Worm (Caenorhabditis elegans) whole organism, young adult: ENCODE data around the gene C03C10.5.
A peak's percentile ranks its signal among the peaks of the same experiment; 100 is the strongest.

Experiments used
- B0019.2 ChIP-seq: fragments of 200-800 bp; sonication (Bioruptor generic); conservative IDR thresholded peaks from 2 replicates; pipeline ENCODE4 v1.3.6; 2022; ENCODE audit warnings: missing genetic modification reagents, missing genetic modification characterization, missing compliant biosample characterization
- C06A6.2 ChIP-seq: fragments of 200-800 bp; sonication (Bioruptor generic); conservative IDR thresholded peaks from 2 replicates; pipeline ENCODE4 v1.3.6; 2022; ENCODE audit warnings: missing genetic modification characterization, missing compliant biosample characterization
- D2030.7 ChIP-seq: fragments of 200-800 bp; sonication (Bioruptor generic); IDR thresholded peaks from 2 replicates; pipeline ENCODE4 v1.3.6; 2022; ENCODE audit warnings: missing genetic modification reagents, missing genetic modification characterization, missing compliant biosample characterization
- F33H1.4 ChIP-seq: fragments of 200-800 bp; sonication (Bioruptor generic); IDR thresholded peaks from 2 replicates; pipeline ENCODE4 v1.3.6; 2022; ENCODE audit warnings: missing genetic modification reagents, missing genetic modification characterization, missing compliant biosample characterization
- F52B5.7 ChIP-seq: sonication (generic microtip); optimal IDR thresholded peaks from 2 replicates; lab custom pipeline; 2016; ENCODE audit warnings: mild to moderate bottlenecking, missing genetic modification characterization, missing compliant biosample characterization
- F57C9.4 ChIP-seq: sonication (generic microtip); optimal IDR thresholded peaks from 2 replicates; lab custom pipeline; 2017; ENCODE audit warnings: mild to moderate bottlenecking, missing genetic modification characterization, missing compliant biosample characterization
- K12H6.12 ChIP-seq: fragments of 200-800 bp; sonication (Bioruptor generic); optimal IDR thresholded peaks from 2 replicates; lab custom pipeline; 2018; ENCODE audit warnings: mild to moderate bottlenecking, missing genetic modification characterization, missing compliant biosample characterization
- T07F8.4 ChIP-seq: sonication (generic microtip); optimal IDR thresholded peaks from 2 replicates; lab custom pipeline; 2016; ENCODE audit warnings: mild to moderate bottlenecking, missing genetic modification characterization, moderate library complexity, missing compliant biosample characterization
- Y53G8AR.9 ChIP-seq: fragments of 200-800 bp; sonication (Bioruptor generic); conservative IDR thresholded peaks from 2 replicates; pipeline ENCODE4 v1.3.6; 2022; ENCODE audit warnings: missing genetic modification reagents, missing genetic modification characterization, missing compliant biosample characterization
- Y79H2A.3 ChIP-seq: fragments of 200-800 bp; sonication (Bioruptor generic); conservative IDR thresholded peaks from 2 replicates; pipeline ENCODE4 v1.3.6; 2022; ENCODE audit warnings: missing genetic modification reagents, missing genetic modification characterization, missing compliant biosample characterization
- aptf-2 ChIP-seq: fragments of 200-800 bp; sonication (Bioruptor generic); conservative IDR thresholded peaks from 2 replicates; pipeline ENCODE4 v1.3.6; 2022; ENCODE audit warnings: missing genetic modification reagents, missing genetic modification characterization, missing compliant biosample characterization
- atf-7 ChIP-seq: sonication (generic microtip); optimal IDR thresholded peaks from 2 replicates; lab custom pipeline; 2017; ENCODE audit warnings: mild to moderate bottlenecking, missing genetic modification characterization, missing compliant biosample characterization
- attf-5 ChIP-seq: fragments of 200-800 bp; sonication (Bioruptor generic); optimal IDR thresholded peaks from 2 replicates; lab custom pipeline; 2018; ENCODE audit warnings: mild to moderate bottlenecking, missing genetic modification characterization, missing compliant biosample characterization
- bed-1 ChIP-seq: fragments of 200-800 bp; sonication (Bioruptor generic); IDR thresholded peaks from 2 replicates; pipeline ENCODE4 v1.3.6; 2022; ENCODE audit warnings: missing genetic modification reagents, missing genetic modification characterization, missing compliant biosample characterization
- bed-2 ChIP-seq: fragments of 200-800 bp; sonication (Bioruptor generic); IDR thresholded peaks from 2 replicates; pipeline ENCODE4 v1.3.6; 2022; ENCODE audit warnings: missing genetic modification reagents, missing genetic modification characterization, missing compliant biosample characterization
- cebp-2 ChIP-seq: fragments of 200-800 bp; sonication (Bioruptor generic); IDR thresholded peaks from 2 replicates; pipeline ENCODE4 v1.3.6; 2022; ENCODE audit warnings: missing genetic modification characterization, missing compliant biosample characterization
- ceh-100 ChIP-seq: fragments of 200-800 bp; sonication (Bioruptor generic); IDR thresholded peaks from 2 replicates; pipeline ENCODE4 v1.3.6; 2022; ENCODE audit warnings: missing genetic modification reagents, missing genetic modification characterization, missing compliant biosample characterization
- ceh-27 ChIP-seq: fragments of 200-800 bp; sonication (Bioruptor generic); optimal IDR thresholded peaks from 2 replicates; lab custom pipeline; 2018; ENCODE audit warnings: mild to moderate bottlenecking, missing genetic modification characterization, moderate library complexity, missing compliant biosample characterization
- ceh-40 ChIP-seq: fragments of 200-800 bp; sonication (Bioruptor generic); IDR thresholded peaks from 2 replicates; pipeline ENCODE4 v1.3.6; 2022; ENCODE audit warnings: missing genetic modification characterization, missing compliant biosample characterization
- ceh-91 ChIP-seq: fragments of 200-800 bp; sonication (Bioruptor generic); IDR thresholded peaks from 2 replicates; pipeline ENCODE4 v1.3.6; 2022; ENCODE audit warnings: missing genetic modification reagents, missing genetic modification characterization, missing compliant biosample characterization
- chd-7 ChIP-seq: sonication (generic microtip); optimal IDR thresholded peaks from 2 replicates; lab custom pipeline; 2016; ENCODE audit warnings: mild to moderate bottlenecking, missing genetic modification characterization, moderate library complexity, missing compliant biosample characterization
- dpl-1 ChIP-seq: fragments of 150-350 bp; optimal IDR thresholded peaks from 2 replicates; lab custom pipeline; 2014; ENCODE audit warnings: missing biosample characterization, missing genetic modification reagents, missing genetic modification characterization
- efl-1 ChIP-seq: fragments of 150-350 bp; optimal IDR thresholded peaks from 2 replicates; lab custom pipeline; 2014; ENCODE audit warnings: missing biosample characterization, missing genetic modification reagents, missing genetic modification characterization
- egl-18 ChIP-seq: fragments of 200-800 bp; sonication (Bioruptor generic); IDR thresholded peaks from 2 replicates; pipeline ENCODE4 v1.3.6; 2022; ENCODE audit warnings: missing genetic modification reagents, missing genetic modification characterization, missing compliant biosample characterization
- gei-17 ChIP-seq: fragments of 200-800 bp; sonication (Bioruptor generic); optimal IDR thresholded peaks from 2 replicates; lab custom pipeline; 2018; ENCODE audit warnings: mild to moderate bottlenecking, missing genetic modification characterization, missing compliant biosample characterization
- hlh-12 ChIP-seq: sonication (generic microtip); optimal IDR thresholded peaks from 2 replicates; lab custom pipeline; 2016; ENCODE audit warnings: missing genetic modification characterization, missing compliant biosample characterization
- hlh-26 ChIP-seq: fragments of 200-800 bp; sonication (Bioruptor generic); conservative IDR thresholded peaks from 2 replicates; pipeline ENCODE4 v1.3.6; 2022; ENCODE audit warnings: missing genetic modification reagents, missing genetic modification characterization, missing compliant biosample characterization
- hrde-1 ChIP-seq: sonication (generic microtip); optimal IDR thresholded peaks from 2 replicates; lab custom pipeline; 2016; ENCODE audit warnings: missing genetic modification characterization, mild to moderate bottlenecking, missing compliant biosample characterization, moderate library complexity, missing genotype, missing genetic modification reagents, borderline replicate concordance
- hsf-1 ChIP-seq: fragments of 200-800 bp; sonication (Bioruptor generic); IDR thresholded peaks from 2 replicates; pipeline ENCODE4 v1.3.6; 2022; ENCODE audit warnings: missing genetic modification reagents, missing genetic modification characterization, missing compliant biosample characterization
- lag-1 ChIP-seq: fragments of 200-800 bp; sonication (Bioruptor generic); IDR thresholded peaks from 2 replicates; pipeline ENCODE4 v1.3.6; 2022; ENCODE audit warnings: missing genetic modification reagents, missing genetic modification characterization, missing compliant biosample characterization
- lin-26 ChIP-seq: fragments of 200-800 bp; sonication (Bioruptor generic); IDR thresholded peaks from 2 replicates; pipeline ENCODE4 v1.3.6; 2022; ENCODE audit warnings: missing genetic modification reagents, missing genetic modification characterization, missing compliant biosample characterization
- lin-54 ChIP-seq: fragments of 200-800 bp; sonication (Bioruptor generic); optimal IDR thresholded peaks from 2 replicates; lab custom pipeline; 2018; ENCODE audit warnings: mild to moderate bottlenecking, missing genetic modification characterization, missing compliant biosample characterization
- lsl-1 ChIP-seq: fragments of 200-800 bp; sonication (Bioruptor generic); optimal IDR thresholded peaks from 2 replicates; lab custom pipeline; 2018; ENCODE audit warnings: mild to moderate bottlenecking, missing genetic modification characterization, moderate library complexity, missing compliant biosample characterization
- madf-3 ChIP-seq: fragments of 200-800 bp; sonication (Bioruptor generic); IDR thresholded peaks from 2 replicates; pipeline ENCODE4 v1.3.6; 2022; ENCODE audit warnings: missing genetic modification reagents, missing genetic modification characterization, missing compliant biosample characterization
- madf-6 ChIP-seq: fragments of 200-800 bp; sonication (Bioruptor generic); IDR thresholded peaks from 2 replicates; pipeline ENCODE4 v1.3.6; 2022; ENCODE audit warnings: missing genetic modification reagents, missing genetic modification characterization, missing compliant biosample characterization
- madf-8 ChIP-seq: fragments of 200-800 bp; sonication (Bioruptor generic); conservative IDR thresholded peaks from 2 replicates; pipeline ENCODE4 v1.3.6; 2022; ENCODE audit warnings: missing genetic modification reagents, missing genetic modification characterization, missing compliant biosample characterization
- nfya-2 ChIP-seq: fragments of 200-800 bp; sonication (Bioruptor generic); IDR thresholded peaks from 2 replicates; pipeline ENCODE4 v1.3.6; 2022; ENCODE audit warnings: missing genetic modification reagents, missing genetic modification characterization, missing compliant biosample characterization
- pbrm-1 ChIP-seq: fragments of 200-800 bp; sonication (Bioruptor generic); IDR thresholded peaks from 2 replicates; pipeline ENCODE4 v1.3.6; 2022; ENCODE audit warnings: missing genetic modification reagents, missing genetic modification characterization, missing compliant biosample characterization
- sdz-38 ChIP-seq: sonication (generic microtip); optimal IDR thresholded peaks from 2 replicates; lab custom pipeline; 2016; ENCODE audit warnings: missing genotype, missing genetic modification characterization, missing compliant biosample characterization
- snpc-3.4 ChIP-seq: sonication (generic microtip); optimal IDR thresholded peaks from 2 replicates; lab custom pipeline; 2017; ENCODE audit warnings: missing genetic modification characterization, mild to moderate bottlenecking, missing compliant biosample characterization, antibody characterized with exemption, moderate library complexity, missing genotype, missing genetic modification reagents
- snpc-4 ChIP-seq, 5 experiments: fragments of 150-350 bp in 1 of 5; sonication (generic microtip) in 4 of 5; optimal IDR thresholded peaks; 2 replicates each; lab custom pipeline; 2014 to 2018; ENCODE audit warnings: missing genetic modification characterization in 5 of 5, missing biosample characterization in 3 of 5, antibody characterized with exemption in 2 of 5, mild to moderate bottlenecking in 2 of 5, missing compliant biosample characterization in 2 of 5, missing genotype in 2 of 5, moderate library complexity in 2 of 5, missing genetic modification reagents in 1 of 5
- sptf-2 ChIP-seq: fragments of 200-800 bp; sonication (Bioruptor generic); optimal IDR thresholded peaks from 2 replicates; lab custom pipeline; 2018; ENCODE audit warnings: mild to moderate bottlenecking, missing genetic modification characterization, missing compliant biosample characterization
- tbp1 ChIP-seq: fragments of 200-800 bp; sonication (Bioruptor generic); optimal IDR thresholded peaks from 2 replicates; lab custom pipeline; 2018; ENCODE audit warnings: mild to moderate bottlenecking, missing genetic modification characterization, missing compliant biosample characterization
- tlf-1 ChIP-seq: fragments of 200-800 bp; sonication (Bioruptor generic); optimal IDR thresholded peaks from 2 replicates; lab custom pipeline; 2018; ENCODE audit warnings: mild to moderate bottlenecking, missing genetic modification characterization, missing compliant biosample characterization
- unc-130 ChIP-seq: sonication (generic microtip); optimal IDR thresholded peaks from 2 replicates; lab custom pipeline; 2016; ENCODE audit warnings: missing genetic modification reagents, missing genetic modification characterization, missing compliant biosample characterization
- xnd-1 ChIP-seq: sonication (generic microtip); optimal IDR thresholded peaks from 2 replicates; lab custom pipeline; 2016; ENCODE audit warnings: missing genotype, missing genetic modification reagents, missing genetic modification characterization, missing compliant biosample characterization
- zim-3 ChIP-seq: sonication (generic microtip); optimal IDR thresholded peaks from 2 replicates; lab custom pipeline; 2017; ENCODE audit warnings: mild to moderate bottlenecking, missing genetic modification characterization, moderate library complexity, missing compliant biosample characterization
- ztf-26 ChIP-seq: sonication (generic microtip); optimal IDR thresholded peaks from 2 replicates; lab custom pipeline; 2017; ENCODE audit warnings: missing genetic modification characterization, missing compliant biosample characterization

C03C10.5 gene

ce11 chrIII:4095441-4096095, 3.6 kb upstream of the C03C10.5 start, which contains the start of gene C03C10.7:
C03C10.7 (plus strand) TSS chrIII:4096045.
- TF ChIP-seq ceh-27 (GFP tag; lab: Kevin White, UChicago) (no peak), ceh-91 (GFP tag; lab: Robert Waterston, UW) (peak; percentile 74), gei-17 (GFP tag; lab: Kevin White, UChicago) (no peak), hsf-1 (GFP tag; lab: Robert Waterston, UW) (peak; percentile 80), zim-3 (tag; lab: Kevin White, UChicago) (no peak), lin-54 (GFP tag; lab: Kevin White, UChicago) (peak; percentile 74), Y53G8AR.9 (peak; percentile 58; the same call in 1 of the 2 replicates), pbrm-1 (GFP tag; lab: Robert Waterston, UW) (no peak), xnd-1 (tag; lab: Kevin White, UChicago) (peak; percentile 88), attf-5 (no peak), madf-3 (GFP tag; lab: Robert Waterston, UW) (peak; percentile 83), snpc-3.4 (tag; lab: Kevin White, UChicago) (peak; percentile 79), C06A6.2 (GFP tag; lab: Robert Waterston, UW) (no peak; the same call in 1 of the 2 replicates), lin-26 (GFP tag; lab: Robert Waterston, UW) (0 out of 2 replicates have a peak, but pooled peaks have one; percentile 10), dpl-1 (GFP tag; lab: Kevin White, UChicago) (peak; percentile 67), ceh-40 (GFP tag; lab: Robert Waterston, UW) (no peak), T07F8.4 (tag; lab: Kevin White, UChicago) (no peak), F33H1.4 (GFP tag; lab: Robert Waterston, UW) (peak; percentile 60), lag-1 (no peak), atf-7 (tag; lab: Kevin White, UChicago) (no peak), hrde-1 (peak; percentile 7), D2030.7 (GFP tag; lab: Robert Waterston, UW) (peak; percentile 55), F57C9.4 (tag; lab: Kevin White, UChicago) (no peak), cebp-2 (no peak), Y79H2A.3 (GFP tag; lab: Robert Waterston, UW) (no peak), bed-2 (GFP tag; lab: Robert Waterston, UW) (no peak), nfya-2 (GFP tag; lab: Robert Waterston, UW) (no peak), hlh-26 (GFP tag; lab: Robert Waterston, UW) (no peak), efl-1 (GFP tag; lab: Kevin White, UChicago) (peak; percentile 91), chd-7 (no peak), snpc-4 (GFP tag; optimal IDR thresholded peaks at IDR 0.05; lab: Kevin White, UChicago) (no peak), snpc-4 (tag; optimal IDR thresholded peaks at IDR 0.05; lab: Kevin White, UChicago) (peak in 1 of 4 experiments; percentile 12), ceh-100 (GFP tag; lab: Robert Waterston, UW) (no peak), sdz-38 (tag; lab: Kevin White, UChicago) (no peak), madf-6 (GFP tag; lab: Robert Waterston, UW) (peak; percentile 98), K12H6.12 (tag; lab: Kevin White, UChicago) (no peak), bed-1 (GFP tag; lab: Robert Waterston, UW) (no peak), lsl-1 (GFP tag; lab: Kevin White, UChicago) (peak; percentile 51), tbp1 (GFP tag; lab: Kevin White, UChicago) (no peak), hlh-12 (no peak), ztf-26 (tag; lab: Kevin White, UChicago) (no peak), aptf-2 (GFP tag; lab: Robert Waterston, UW) (no peak), B0019.2 (GFP tag; lab: Robert Waterston, UW) (no peak), unc-130 (GFP tag; lab: Kevin White, UChicago) (peak; percentile 17), sptf-2 (GFP tag; lab: Kevin White, UChicago) (no peak), tlf-1 (GFP tag; lab: Kevin White, UChicago) (peak; percentile 3), madf-8 (GFP tag; lab: Robert Waterston, UW) (peak; percentile 89), F52B5.7 (tag; lab: Kevin White, UChicago) (no peak), egl-18 (GFP tag; lab: Robert Waterston, UW) (no peak)
